Fruit fly (Drosophila melanogaster): ENCODE measurements around the gene JTBR.
A peak's percentile ranks its signal among the peaks of the same experiment; 100 is the strongest.

Gene JTBR

dm6 chr3L:1777249-1777648 lies 25.4 kb downstream of the JTBR start, which contains the start of the genes CG2021 and mRpL46 (continued):
- TF ChIP-seq zf30C (GFP tag; optimal IDR thresholded peaks at IDR 0.05) (no peak), disco-r (GFP tag; optimal IDR thresholded peaks at IDR 0.05) (no peak), Hsf (GFP tag; optimal IDR thresholded peaks at IDR 0.05) (no peak), MESR4 (GFP tag; optimal IDR thresholded peaks at IDR 0.05) (peak; percentile 68), kni (GFP tag; optimal IDR thresholded peaks at IDR 0.05) (no peak), yki (optimal IDR thresholded peaks at IDR 0.05) (no peak), CG13775 (GFP tag; optimal IDR thresholded peaks at IDR 0.05) (no peak), jing (GFP tag; optimal IDR thresholded peaks at IDR 0.05) (no peak), CG10654 (GFP tag; optimal IDR thresholded peaks at IDR 0.05) (no peak), CG1233 (GFP tag; optimal IDR thresholded peaks at IDR 0.05) (no peak), Nf-YA (GFP tag; IDR thresholded peaks at IDR 0.05) (no peak), Six4 (GFP tag; optimal IDR thresholded peaks at IDR 0.05) (no peak), bsh (GFP tag; optimal IDR thresholded peaks at IDR 0.05) (no peak), CG2129 (GFP tag; IDR thresholded peaks at IDR 0.05; ENCODE audit: partially characterized antibody) (no peak), Doc3 (GFP tag; IDR thresholded peaks at IDR 0.05; ENCODE audit: partially characterized antibody) (peak; percentile 43; the same call in 2 of the 3 replicates), CG1024 (GFP tag; IDR thresholded peaks at IDR 0.05) (no peak), chm (GFP tag; IDR thresholded peaks at IDR 0.05) (no peak), CG11696 (GFP tag; IDR thresholded peaks at IDR 0.05) (no peak), ssp (GFP tag; IDR thresholded peaks at IDR 0.05) (no peak), CG34376 (GFP tag; optimal IDR thresholded peaks at IDR 0.05) (no peak), dmrt99B (tag; optimal IDR thresholded peaks at IDR 0.05) (no peak), ap (GFP tag; IDR thresholded peaks at IDR 0.05) (no peak), Drgx (GFP tag; IDR thresholded peaks at IDR 0.05) (no peak), Atf-2 (GFP tag; optimal IDR thresholded peaks at IDR 0.05) (no peak), CG4328 (GFP tag; optimal IDR thresholded peaks at IDR 0.05) (no peak)

- TF ChIP-seq MTF-1 (GFP tag; optimal IDR thresholded peaks at IDR 0.05; ENCODE audit: borderline replicate concordance) (peak; percentile 72), Fer2 (tag; optimal IDR thresholded peaks at IDR 0.05) (peak; percentile 44), tx (GFP tag; optimal IDR thresholded peaks at IDR 0.05) (peak; percentile 83), CG12219 (GFP tag; optimal IDR thresholded peaks at IDR 0.05) (peak; percentile 93), Xbp1 (GFP tag; optimal IDR thresholded peaks at IDR 0.05) (peak; percentile 98), NK7.1 (GFP tag; optimal IDR thresholded peaks at IDR 0.05) (no peak), CG5180 (GFP tag; optimal IDR thresholded peaks at IDR 0.05) (no peak), aop (GFP tag; IDR thresholded peaks at IDR 0.05) (peak; percentile 94), NFAT (GFP tag; IDR thresholded peaks at IDR 0.05) (peak; percentile 91), grau (tag; optimal IDR thresholded peaks at IDR 0.05) (peak; percentile 100), CG12104 (GFP tag; optimal IDR thresholded peaks at IDR 0.05) (peak; percentile 92), salm (tag; optimal IDR thresholded peaks at IDR 0.05) (peak; percentile 96), br (optimal IDR thresholded peaks at IDR 0.05) (no peak), gro (GFP tag; optimal IDR thresholded peaks at IDR 0.05) (no peak), dan (GFP tag; IDR thresholded peaks at IDR 0.05) (peak; percentile 94), CG6765 (GFP tag; optimal IDR thresholded peaks at IDR 0.05) (peak; percentile 74), Dbx (GFP tag; IDR thresholded peaks at IDR 0.05) (peak; percentile 93), CG1792 (GFP tag; optimal IDR thresholded peaks at IDR 0.05) (no peak), Sry-δ (GFP tag; optimal IDR thresholded peaks at IDR 0.05) (peak; percentile 35), CG10321 (GFP tag; IDR thresholded peaks at IDR 0.05) (peak; percentile 85), CG3995 (GFP tag; optimal IDR thresholded peaks at IDR 0.05) (no peak), Camta (GFP tag; optimal IDR thresholded peaks at IDR 0.05) (peak; percentile 50), dmrt11E (tag; optimal IDR thresholded peaks at IDR 0.05) (peak; percentile 99), corto (GFP tag; optimal IDR thresholded peaks at IDR 0.05) (no peak), Dek (tag; optimal IDR thresholded peaks at IDR 0.05) (peak; percentile 97), az2 (GFP tag; optimal IDR thresholded peaks at IDR 0.05) (peak; percentile 98)
Measured at dm6 chr3L:1774713-1775648, 27.7 kb downstream of the JTBR start, which contains the start of the genes CG13933 and PolD2. TSS of gene CG13933 (minus strand) at chr3L:1775147. TSS of gene PolD2 (plus strand) at chr3L:1775633.
